Worm (Caenorhabditis elegans) whole organism, early embryonic: Measurements from ENCODE around the gene ZK616.3.

Experiments used
- B0310.2 ChIP-seq: sonication (generic microtip); optimal IDR thresholded peaks from 2 replicates; lab custom pipeline; 2016; ENCODE audit warnings: mild to moderate bottlenecking, missing genetic modification characterization, missing compliant biosample characterization
- F13C5.2 ChIP-seq: sonication (generic microtip); optimal IDR thresholded peaks from 2 replicates; lab custom pipeline; 2017; ENCODE audit warnings: mild to moderate bottlenecking, missing genetic modification characterization, inconsistent platforms, missing compliant biosample characterization
- ama-1 ChIP-seq: fragments of 150-350 bp; optimal IDR thresholded peaks from 2 replicates; lab custom pipeline; 2014
- ceh-13 ChIP-seq: fragments of 200-800 bp; sonication (Bioruptor generic); optimal IDR thresholded peaks from 2 replicates; lab custom pipeline; 2018; ENCODE audit warnings: mild to moderate bottlenecking, missing genetic modification characterization, missing compliant biosample characterization
- ceh-36 ChIP-seq: sonication (generic microtip); optimal IDR thresholded peaks from 2 replicates; lab custom pipeline; 2016; ENCODE audit warnings: missing genetic modification characterization, inconsistent platforms, missing compliant biosample characterization
- ets-7 ChIP-seq: sonication (generic microtip); optimal IDR thresholded peaks from 2 replicates; lab custom pipeline; 2016; ENCODE audit warnings: missing genotype, missing genetic modification characterization, missing compliant biosample characterization
- flt-1 ChIP-seq: fragments of 200-800 bp; sonication (Bioruptor generic); IDR thresholded peaks from 2 replicates; pipeline ENCODE4 v1.3.6; 2022; ENCODE audit warnings: missing genetic modification characterization, missing compliant biosample characterization
- hmbx-1 ChIP-seq: sonication (generic microtip); optimal IDR thresholded peaks from 2 replicates; lab custom pipeline; 2016; ENCODE audit warnings: mild to moderate bottlenecking, missing genetic modification characterization, missing compliant biosample characterization
- hmg-4 ChIP-seq: fragments of 200-800 bp; sonication (Bioruptor generic); optimal IDR thresholded peaks from 2 replicates; lab custom pipeline; 2018; ENCODE audit warnings: mild to moderate bottlenecking, missing genetic modification characterization, missing compliant biosample characterization
- pes-1 ChIP-seq: fragments of 200-800 bp; sonication (Bioruptor generic); IDR thresholded peaks from 2 replicates; pipeline ENCODE4 v1.3.6; 2022; ENCODE audit warnings: missing genetic modification reagents, missing genetic modification characterization, missing compliant biosample characterization
- scrt-1 ChIP-seq: fragments of 200-800 bp; sonication (Bioruptor generic); IDR thresholded peaks from 2 replicates; pipeline ENCODE4 v1.3.6; 2022; ENCODE audit warnings: missing genetic modification characterization, missing compliant biosample characterization
- tbx-11 ChIP-seq: fragments of 200-800 bp; sonication (Bioruptor generic); IDR thresholded peaks from 2 replicates; pipeline ENCODE4 v1.3.6; 2022; ENCODE audit warnings: missing genetic modification characterization, missing compliant biosample characterization
- tbx-37 ChIP-seq: fragments of 200-800 bp; sonication (Bioruptor generic); conservative IDR thresholded peaks from 2 replicates; pipeline ENCODE4 v1.3.6; 2022; ENCODE audit warnings: missing genetic modification reagents, missing genetic modification characterization, missing compliant biosample characterization

DNA sequence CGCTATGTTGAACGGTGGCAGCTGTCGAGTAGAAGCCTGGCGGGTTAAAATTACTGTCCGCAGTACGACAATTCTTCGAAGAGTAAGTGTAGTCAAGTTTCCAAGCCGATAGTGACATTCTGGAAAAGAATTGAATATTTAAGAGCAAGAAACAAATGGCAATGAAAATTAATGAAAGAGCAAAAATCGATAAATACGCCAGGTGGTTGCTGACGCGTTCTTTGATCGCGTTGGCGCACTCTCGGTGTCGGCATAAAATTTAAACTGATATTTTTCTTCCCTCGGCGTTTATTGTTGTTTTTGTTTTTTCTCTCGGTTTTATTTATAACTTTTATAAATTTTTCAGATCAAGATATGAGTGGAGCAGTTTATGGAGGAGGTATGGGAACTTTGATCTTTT, 2.2 kb upstream of the ZK616.3 start, which contains the start of the genes perm-3 and swsn-6:
- TF ChIP-seq tbx-37 (GFP tag; lab: Robert Waterston, UW) (no peak), ama-1 (no peak), B0310.2 (tag; lab: Kevin White, UChicago) (no peak), hmg-4 (no peak), pes-1 (GFP tag; lab: Robert Waterston, UW) (no peak), ceh-36 (tag; lab: Kevin White, UChicago) (no peak), hmbx-1 (tag; lab: Kevin White, UChicago) (no peak), ceh-13 (GFP tag; lab: Kevin White, UChicago) (no peak), ets-7 (no peak), F13C5.2 (tag; lab: Kevin White, UChicago) (peak; percentile 20), tbx-11 (GFP tag; lab: Robert Waterston, UW) (no peak), flt-1 (GFP tag; lab: Robert Waterston, UW) (no peak), scrt-1 (GFP tag; lab: Robert Waterston, UW) (no peak)
